Worm (Caenorhabditis elegans) whole organism, L1 larva: ENCODE results near the gene C06E4.5.

Experiments used
- C16A3.4 ChIP-seq: fragments of 150-350 bp; optimal IDR thresholded peaks from 2 replicates; lab custom pipeline; 2014; ENCODE audit warnings: missing biosample characterization, missing genetic modification characterization
- C34B4.2 ChIP-seq: sonication (generic microtip); optimal IDR thresholded peaks from 2 replicates; lab custom pipeline; 2017; ENCODE audit warnings: mild to moderate bottlenecking, missing genetic modification characterization, missing compliant biosample characterization
- F16B12.6 ChIP-seq: fragments of 150-350 bp; optimal IDR thresholded peaks from 2 replicates; lab custom pipeline; 2014; ENCODE audit warnings: missing biosample characterization, missing genetic modification characterization
- Y116A8C.19 ChIP-seq: sonication (generic microtip); optimal IDR thresholded peaks from 2 replicates; lab custom pipeline; 2016; ENCODE audit warnings: missing compliant biosample characterization, missing genetic modification characterization, borderline replicate concordance
- ama-1 ChIP-seq: fragments of 150-350 bp; optimal IDR thresholded peaks from 2 replicates; lab custom pipeline; 2014
- blmp-1 ChIP-seq: fragments of 150-350 bp; optimal IDR thresholded peaks from 2 replicates; lab custom pipeline; 2014; ENCODE audit warnings: missing biosample characterization, missing genetic modification characterization
- ceh-63 ChIP-seq: fragments of 200-800 bp; sonication (Bioruptor generic); optimal IDR thresholded peaks from 2 replicates; lab custom pipeline; 2018; ENCODE audit warnings: mild to moderate bottlenecking, missing genetic modification characterization, missing compliant biosample characterization
- ceh-82 ChIP-seq, 3 experiments: fragments of 150-350 bp in 1 of 3; sonication (generic microtip) in 2 of 3; optimal IDR thresholded peaks; 2 replicates each; lab custom pipeline; 2014 to 2017; ENCODE audit warnings: missing biosample characterization in 3 of 3, missing genetic modification characterization in 3 of 3
- dpl-1 ChIP-seq, 3 experiments: fragments of 150-350 bp in 2 of 3; sonication (generic microtip) in 1 of 3; optimal IDR thresholded peaks; 2 replicates each; lab custom pipeline; 2014 to 2017; ENCODE audit warnings: missing biosample characterization in 3 of 3, missing genetic modification characterization in 3 of 3, missing genetic modification reagents in 3 of 3
- egl-13 ChIP-seq: sonication (generic microtip); optimal IDR thresholded peaks from 2 replicates; lab custom pipeline; 2016; ENCODE audit warnings: missing genotype, missing genetic modification reagents, missing genetic modification characterization, missing compliant biosample characterization
- egl-27 ChIP-seq, 2 experiments: fragments of 150-350 bp in 1 of 2; sonication (generic microtip); optimal IDR thresholded peaks; 3 replicates each; lab custom pipeline; 2017 to 2018; ENCODE audit warnings: missing biosample characterization in 2 of 2, missing genetic modification characterization in 2 of 2, missing genetic modification reagents in 2 of 2
- elt-2 ChIP-seq: sonication (generic microtip); optimal IDR thresholded peaks from 2 replicates; lab custom pipeline; 2016; ENCODE audit warnings: missing genetic modification characterization, mild to moderate bottlenecking, inconsistent platforms, missing compliant biosample characterization, missing genetic modification reagents
- ets-5 ChIP-seq: fragments of 200-800 bp; sonication (Bioruptor generic); IDR thresholded peaks from 2 replicates; pipeline ENCODE4 v1.3.6; 2022; ENCODE audit warnings: missing genetic modification characterization, missing compliant biosample characterization
- fkh-10 ChIP-seq: sonication (generic microtip); optimal IDR thresholded peaks from 2 replicates; lab custom pipeline; 2017; ENCODE audit warnings: missing biosample characterization, missing genetic modification reagents, missing genetic modification characterization
- fkh-4 ChIP-seq: sonication (generic microtip); optimal IDR thresholded peaks from 2 replicates; lab custom pipeline; 2016; ENCODE audit warnings: missing compliant biosample characterization, missing genetic modification characterization, borderline replicate concordance
- grh-1 ChIP-seq: fragments of 200-800 bp; sonication (Bioruptor generic); IDR thresholded peaks from 2 replicates; pipeline ENCODE4 v1.3.6; 2022; ENCODE audit warnings: missing genetic modification reagents, missing genetic modification characterization, missing compliant biosample characterization
- hlh-17 ChIP-seq: fragments of 200-800 bp; sonication (Bioruptor generic); optimal IDR thresholded peaks from 2 replicates; lab custom pipeline; 2018; ENCODE audit warnings: missing genetic modification characterization, mild to moderate bottlenecking, missing compliant biosample characterization, moderate library complexity, borderline replicate concordance
- hpl-2 ChIP-seq: fragments of 150-350 bp; optimal IDR thresholded peaks from 2 replicates; lab custom pipeline; 2014; ENCODE audit warnings: missing biosample characterization, missing genetic modification reagents, missing genetic modification characterization
- lin-13 ChIP-seq: fragments of 150-350 bp; optimal IDR thresholded peaks from 2 replicates; lab custom pipeline; 2014; ENCODE audit warnings: missing biosample characterization, missing genetic modification reagents, missing genetic modification characterization
- lin-35 ChIP-seq, 2 experiments: fragments of 150-350 bp; optimal IDR thresholded peaks; 2 replicates each; lab custom pipeline; 2014; ENCODE audit warnings: missing biosample characterization in 2 of 2, missing genetic modification characterization in 2 of 2, missing genetic modification reagents in 2 of 2
- lir-3 ChIP-seq: sonication (generic microtip); optimal IDR thresholded peaks from 2 replicates; lab custom pipeline; 2016; ENCODE audit warnings: mild to moderate bottlenecking, missing genetic modification characterization, moderate library complexity, missing compliant biosample characterization; ENCODE audit not compliant: poor library complexity
- lsy-2 ChIP-seq, 2 experiments: fragments of 150-350 bp; optimal IDR thresholded peaks; 2 replicates each; lab custom pipeline; 2014; ENCODE audit warnings: missing biosample characterization in 2 of 2, missing genetic modification characterization in 2 of 2
- mdl-1 ChIP-seq, 2 experiments: fragments of 150-350 bp; optimal IDR thresholded peaks; 2 replicates each; lab custom pipeline; 2014 to 2017; ENCODE audit warnings: missing biosample characterization in 2 of 2, missing genetic modification characterization in 2 of 2, inconsistent platforms in 1 of 2
- mep-1 ChIP-seq: fragments of 150-350 bp; optimal IDR thresholded peaks from 2 replicates; lab custom pipeline; 2014; ENCODE audit warnings: missing biosample characterization, missing genetic modification characterization
- nhr-19 ChIP-seq: fragments of 200-800 bp; sonication (Bioruptor generic); conservative IDR thresholded peaks from 2 replicates; pipeline ENCODE4 v1.3.6; 2022; ENCODE audit warnings: missing genetic modification characterization, missing compliant biosample characterization
- nhr-237 ChIP-seq: fragments of 150-350 bp; optimal IDR thresholded peaks from 2 replicates; lab custom pipeline; 2014; ENCODE audit warnings: missing biosample characterization, missing genetic modification characterization
- nhr-28 ChIP-seq: fragments of 150-350 bp; optimal IDR thresholded peaks from 2 replicates; lab custom pipeline; 2014; ENCODE audit warnings: missing biosample characterization, missing genetic modification characterization
- nhr-85 ChIP-seq: sonication (generic microtip); peaks from one replicate; lab custom pipeline; 2016; ENCODE audit warnings: missing genetic modification characterization, inconsistent platforms, missing compliant biosample characterization
- nhr-90 ChIP-seq: sonication (generic microtip); optimal IDR thresholded peaks from 2 replicates; lab custom pipeline; 2016; ENCODE audit warnings: mild to moderate bottlenecking, missing genetic modification characterization, missing compliant biosample characterization; ENCODE audit not compliant: poor library complexity
- pag-3 ChIP-seq: sonication (generic microtip); optimal IDR thresholded peaks from 2 replicates; lab custom pipeline; 2017; ENCODE audit warnings: missing genetic modification characterization, mild to moderate bottlenecking, missing compliant biosample characterization, antibody characterized with exemption, borderline replicate concordance; ENCODE audit not compliant: insufficient read depth
- pqm-1 ChIP-seq: sonication (generic microtip); optimal IDR thresholded peaks from 3 replicates; lab custom pipeline; 2017; ENCODE audit warnings: missing biosample characterization, missing genetic modification characterization
- rnt-1 ChIP-seq: sonication (generic microtip); optimal IDR thresholded peaks from 2 replicates; lab custom pipeline; 2016; ENCODE audit warnings: mild to moderate bottlenecking, missing genetic modification characterization, moderate library complexity, missing compliant biosample characterization
- snu-23 ChIP-seq: sonication (generic microtip); optimal IDR thresholded peaks from 2 replicates; lab custom pipeline; 2016; ENCODE audit warnings: missing genetic modification characterization, missing compliant biosample characterization
- sptf-1 ChIP-seq: fragments of 150-350 bp; optimal IDR thresholded peaks from 2 replicates; lab custom pipeline; 2014; ENCODE audit warnings: missing biosample characterization, missing genetic modification characterization
- swsn-7 ChIP-seq: sonication (generic microtip); optimal IDR thresholded peaks from 2 replicates; lab custom pipeline; 2016; ENCODE audit warnings: missing genetic modification characterization, missing compliant biosample characterization
- tbx-2 ChIP-seq: sonication (generic microtip); optimal IDR thresholded peaks from 2 replicates; lab custom pipeline; 2016; ENCODE audit warnings: missing genetic modification characterization, missing compliant biosample characterization
- unc-130 ChIP-seq: fragments of 150-350 bp; optimal IDR thresholded peaks from 2 replicates; lab custom pipeline; 2017; ENCODE audit warnings: missing biosample characterization, missing genetic modification characterization, inconsistent platforms
- unc-30 ChIP-seq: sonication (generic microtip); optimal IDR thresholded peaks from 2 replicates; lab custom pipeline; 2017; ENCODE audit warnings: missing biosample characterization, missing genetic modification characterization
- unc-98 ChIP-seq: fragments of 200-800 bp; sonication (Bioruptor generic); IDR thresholded peaks from 2 replicates; pipeline ENCODE4 v1.3.6; 2022; ENCODE audit warnings: missing genetic modification characterization, missing compliant biosample characterization
- ztf-11 ChIP-seq, 2 experiments: sonication (generic microtip); optimal IDR thresholded peaks; 2 replicates each; lab custom pipeline; 2016 to 2017; ENCODE audit warnings: missing genetic modification characterization in 2 of 2, missing biosample characterization in 1 of 2, missing compliant biosample characterization in 1 of 2
- ztf-4 ChIP-seq: fragments of 150-350 bp; optimal IDR thresholded peaks from 2 replicates; lab custom pipeline; 2014; ENCODE audit warnings: missing biosample characterization, missing genetic modification characterization

The C06E4.5 gene

DNA sequence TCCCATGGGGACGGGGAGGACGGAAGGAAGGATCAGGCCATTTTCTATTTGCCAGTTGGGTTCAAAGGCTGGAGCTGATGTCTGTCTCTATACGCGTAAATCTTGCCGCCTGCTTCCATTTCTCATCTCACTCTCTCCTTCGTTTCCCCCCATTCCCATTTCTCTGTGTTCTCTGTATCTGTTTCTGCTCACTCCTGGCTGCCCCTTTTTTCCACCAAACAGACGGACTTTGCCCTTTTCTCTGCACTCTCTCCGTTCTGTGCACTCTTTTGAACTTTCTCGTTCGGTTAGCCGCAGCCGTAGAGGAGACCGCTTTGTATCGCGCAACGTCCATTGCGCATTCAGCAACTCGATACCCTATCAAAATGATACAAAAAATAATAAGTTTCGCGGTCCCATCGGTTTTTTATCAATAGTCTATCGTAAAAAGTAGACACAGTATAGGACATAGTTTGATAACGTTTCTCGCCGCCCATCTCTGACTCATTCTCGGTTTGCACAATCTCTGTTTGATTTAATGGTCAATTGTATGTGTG, 19.3 kb upstream of the C06E4.5 start (continued):
- TF ChIP-seq mep-1 (tag; lab: Kevin White, UChicago) (peak; percentile 55), C16A3.4 (tag; lab: Kevin White, UChicago) (no peak), lin-35 (GFP tag; optimal IDR thresholded peaks at IDR 0.05; lab: Kevin White, UChicago) (peak; percentile 35 to 36)

- TF ChIP-seq lsy-2 (tag; optimal IDR thresholded peaks at IDR 0.05; lab: Kevin White, UChicago) (peak in 1 of 2 experiments; percentile 23), blmp-1 (tag; lab: Kevin White, UChicago) (peak; percentile 66), mep-1 (tag; lab: Kevin White, UChicago) (no peak)
These were observed 18.5 kb upstream of the C06E4.5 start for ce11 chrIV:7236248-7236772.

- TF ChIP-seq elt-2 (tag; lab: Kevin White, UChicago) (peak; percentile 4), ama-1 (lab: Kevin White, UChicago) (no peak)
These were observed 17.0 kb upstream of the C06E4.5 start, which contains the start of gene elo-3 for ce11 chrIV:7237668-7238214. TSS of gene elo-3 (plus strand) at chrIV:7237718.

- TF ChIP-seq lin-13 (GFP tag; lab: Kevin White, UChicago) (no peak), ceh-63 (no peak), unc-130 (tag; lab: Kevin White, UChicago) (no peak), ets-5 (GFP tag; lab: Robert Waterston, UW) (no peak), ztf-4 (tag; lab: Kevin White, UChicago) (no peak), nhr-28 (tag; lab: Kevin White, UChicago) (no peak), grh-1 (GFP tag; lab: Robert Waterston, UW) (no peak), hlh-17 (GFP tag; lab: Kevin White, UChicago) (no peak), swsn-7 (no peak), fkh-10 (GFP tag; lab: Kevin White, UChicago) (no peak), C16A3.4 (tag; lab: Kevin White, UChicago) (no peak), pqm-1 (tag; lab: Kevin White, UChicago) (no peak), fkh-4 (tag; lab: Kevin White, UChicago) (no peak), tbx-2 (no peak), hpl-2 (GFP tag; lab: Kevin White, UChicago) (no peak), sptf-1 (no peak), rnt-1 (tag; lab: Kevin White, UChicago) (no peak), ceh-82 (tag; optimal IDR thresholded peaks at IDR 0.05; lab: Kevin White, UChicago) (no peak)
These were observed 14.2 kb upstream of the C06E4.5 start for ce11 chrIV:7240564-7240963.

ce11 chrIV:7242220-7242789, 12.5 kb upstream of the C06E4.5 start, which contains the start of gene gstk-2:
TSS of gene gstk-2 (minus strand) at chrIV:7242270.
- peak; percentile 15 for TF ChIP-seq elt-2 (tag; lab: Kevin White, UChicago)
- no peak; the same call in 1 of the 2 replicates for TF ChIP-seq nhr-19 (GFP tag; lab: Robert Waterston, UW)
- no peak for TF ChIP-seq F16B12.6 (tag; lab: Kevin White, UChicago)
- TF ChIP-seq ets-5 (GFP tag; lab: Robert Waterston, UW), result no peak
- TF ChIP-seq pag-3 (tag; lab: Kevin White, UChicago), result no peak
- no peak for TF ChIP-seq mep-1 (tag; lab: Kevin White, UChicago)
- no peak for TF ChIP-seq Y116A8C.19
- TF ChIP-seq nhr-85 (tag; lab: Kevin White, UChicago), result peak; percentile 12
- no peak for TF ChIP-seq fkh-10 (GFP tag; lab: Kevin White, UChicago)
- TF ChIP-seq dpl-1 (GFP tag; optimal IDR thresholded peaks at IDR 0.05; lab: Kevin White, UChicago), result no peak
- peak in 1 of 2 experiments; percentile 79 for TF ChIP-seq mdl-1 (tag; optimal IDR thresholded peaks at IDR 0.05; lab: Kevin White, UChicago)
- TF ChIP-seq C34B4.2 (tag; lab: Kevin White, UChicago), result no peak
- peak; percentile 41 for TF ChIP-seq snu-23
- TF ChIP-seq egl-27 (tag; optimal IDR thresholded peaks at IDR 0.05; lab: Kevin White, UChicago), result no peak
- TF ChIP-seq lin-35 (GFP tag; optimal IDR thresholded peaks at IDR 0.05; lab: Kevin White, UChicago), result peak in 1 of 2 experiments; percentile 10
- TF ChIP-seq ceh-82 (tag; optimal IDR thresholded peaks at IDR 0.05; lab: Kevin White, UChicago), result no peak
- no peak for TF ChIP-seq nhr-237 (tag; lab: Kevin White, UChicago)
- no peak for TF ChIP-seq egl-13
- TF ChIP-seq unc-30 (tag; lab: Kevin White, UChicago), result no peak
- TF ChIP-seq ztf-11 (tag; optimal IDR thresholded peaks at IDR 0.05; lab: Kevin White, UChicago), result no peak
- peak; percentile 56 for TF ChIP-seq unc-130 (tag; lab: Kevin White, UChicago)
- TF ChIP-seq lir-3 (tag; lab: Kevin White, UChicago), result no peak
- TF ChIP-seq nhr-90, result no peak
- no peak for TF ChIP-seq unc-98
- TF ChIP-seq lsy-2 (tag; optimal IDR thresholded peaks at IDR 0.05; lab: Kevin White, UChicago), result peak in 1 of 2 experiments; percentile 37
